Worm (Caenorhabditis elegans) whole organism, L1 larva: ENCODE measurements around the gene cdgs-1.

Source experiments
- ama-1 ChIP-seq: fragments of 150-350 bp; optimal IDR thresholded peaks from 2 replicates; lab custom pipeline; 2014
- efl-1 ChIP-seq, 4 experiments: fragments of 150-350 bp; optimal IDR thresholded peaks in 3 of 4; peaks in 1 of 4; 1 replicate in 1 of 4; 2 replicates in 3 of 4; lab custom pipeline; 2014; ENCODE audit warnings: missing biosample characterization in 2 of 4, missing genetic modification characterization in 2 of 4, missing genetic modification reagents in 2 of 4
- elt-3 ChIP-seq, 6 experiments: fragments of 150-350 bp in 1 of 6; sonication (generic microtip); optimal IDR thresholded peaks; 2 replicates each; lab custom pipeline; 2017 to 2018; ENCODE audit warnings: missing biosample characterization in 6 of 6, missing genetic modification characterization in 6 of 6, inconsistent platforms in 1 of 6
- fos-1 ChIP-seq: fragments of 150-350 bp; optimal IDR thresholded peaks from 2 replicates; lab custom pipeline; 2014; ENCODE audit warnings: missing biosample characterization, missing genetic modification characterization
- nhr-77 ChIP-seq: fragments of 150-350 bp; optimal IDR thresholded peaks from 2 replicates; lab custom pipeline; 2014; ENCODE audit warnings: missing biosample characterization, missing genetic modification characterization
- unc-86 ChIP-seq: sonication (generic microtip); optimal IDR thresholded peaks from 2 replicates; lab custom pipeline; 2016; ENCODE audit warnings: missing genetic modification characterization, missing compliant biosample characterization
- ztf-4 ChIP-seq: fragments of 150-350 bp; optimal IDR thresholded peaks from 2 replicates; lab custom pipeline; 2014; ENCODE audit warnings: missing biosample characterization, missing genetic modification characterization

DNA sequence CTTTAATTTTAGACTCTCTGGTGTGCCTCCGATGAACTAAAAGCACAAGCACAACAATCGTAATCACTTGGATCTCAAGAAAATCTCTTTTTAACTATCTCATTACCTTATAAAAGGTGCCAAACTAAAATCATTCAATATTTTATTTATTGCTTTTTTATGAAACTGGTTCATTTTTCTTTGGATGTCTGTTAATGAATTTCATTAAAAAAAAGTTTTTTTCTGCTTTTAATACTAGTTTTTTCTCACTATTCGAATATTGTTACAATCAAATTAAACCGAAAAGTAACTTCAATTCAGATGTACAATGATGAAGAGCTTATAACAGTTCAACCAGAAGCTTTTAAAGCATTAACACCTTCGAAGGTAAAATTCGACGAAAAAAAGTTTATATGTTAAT, 39.8 kb downstream of the cdgs-1 start, which contains the start of gene swd-2.1:
- no peak for TF ChIP-seq fos-1
- TF ChIP-seq ztf-4 (tag; lab: Kevin White, UChicago), result no peak
- no peak for TF ChIP-seq nhr-77
- TF ChIP-seq elt-3 (tag; optimal IDR thresholded peaks at IDR 0.05; lab: Kevin White, UChicago), result no peak
- no peak for TF ChIP-seq ama-1 (lab: Kevin White, UChicago)
- TF ChIP-seq unc-86 (tag; lab: Kevin White, UChicago), result no peak
- no peak for TF ChIP-seq efl-1 (optimal IDR thresholded peaks at IDR 0.05; lab: Kevin White, UChicago)
- TF ChIP-seq efl-1 (GFP tag; optimal IDR thresholded peaks at IDR 0.05 in 1 of 2; lab: Kevin White, UChicago), result no peak
